Fruit fly (Drosophila melanogaster) whole organism, larva: ENCODE data around the gene CG7322.

Experiments
- noc ChIP-seq: fragments of 200-800 bp; sonication (Bioruptor generic); optimal IDR thresholded peaks from 3 replicates; lab custom pipeline; 2019; ENCODE audit warnings: missing biosample characterization, mild to moderate bottlenecking, missing genetic modification characterization, moderate library complexity

CG7322 gene

DNA sequence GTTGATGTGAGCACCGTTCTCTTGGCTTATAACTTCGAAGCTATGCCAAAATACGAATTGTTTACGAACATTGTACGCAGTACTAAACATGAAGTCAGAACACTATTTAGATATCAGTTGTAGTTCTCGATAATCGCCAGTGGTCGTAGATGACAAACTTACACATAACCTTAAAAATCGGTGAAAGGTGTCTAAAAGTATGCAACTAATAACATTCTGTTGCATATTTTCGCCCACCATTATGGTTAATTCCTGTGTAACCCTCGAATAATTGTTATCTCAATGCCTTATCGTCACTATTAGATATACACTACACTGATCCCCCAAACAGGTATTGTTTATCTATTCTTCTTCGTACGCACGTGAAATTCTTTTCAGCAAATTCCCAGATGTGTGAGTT is 42.6 kb downstream of the CG7322 start:
- no peak for TF ChIP-seq noc (tag; lab: Kevin White, UChicago)

- TF ChIP-seq noc (tag; lab: Kevin White, UChicago), result no peak
Observed at dm6 chrX:18814373-18814772, 43.2 kb downstream of the CG7322 start.

DNA sequence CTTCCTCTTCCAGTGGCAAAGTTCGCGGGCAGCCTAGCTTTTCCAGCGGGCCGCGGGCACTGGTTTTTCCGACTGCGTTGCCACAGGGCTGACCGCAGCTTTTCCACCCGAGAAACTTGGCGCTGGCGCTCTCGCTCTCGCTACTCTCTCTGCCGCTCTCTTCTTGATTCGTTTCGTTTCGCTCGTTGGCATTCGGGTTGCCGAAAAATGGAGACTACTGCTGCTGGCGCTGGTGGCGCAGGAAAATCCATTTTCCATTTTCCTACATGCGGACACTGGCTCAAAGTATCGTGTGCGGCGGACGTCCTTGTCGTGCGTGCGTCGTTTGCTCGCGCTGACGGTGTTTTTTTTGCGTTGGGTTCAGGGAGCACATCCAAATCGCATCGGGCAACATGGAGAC is 44.5 kb downstream of the CG7322 start, which contains the start of gene CG42450:
TSS of gene CG42450 (plus strand) at position 249 of the 400 bp plus-strand sequence.
- TF ChIP-seq noc (tag; lab: Kevin White, UChicago), result no peak

DNA sequence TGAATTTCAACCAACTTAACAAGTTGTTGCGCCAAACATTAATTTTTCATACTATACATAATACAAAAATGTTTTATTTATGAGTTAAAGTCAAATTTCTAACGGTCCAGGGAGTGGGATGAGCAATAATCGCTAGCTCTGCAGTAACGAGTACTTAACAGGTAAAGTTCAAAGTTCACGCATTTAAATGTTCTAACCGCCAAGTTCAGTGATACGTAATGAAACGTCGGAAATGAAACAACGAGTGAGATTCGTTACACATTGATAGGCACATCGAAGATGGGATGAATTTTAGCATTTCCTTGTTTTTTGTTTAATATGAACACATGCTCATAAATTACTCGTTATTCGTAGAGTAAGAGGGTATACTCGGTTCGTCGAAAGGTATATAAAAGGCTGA is 45.4 kb downstream of the CG7322 start:
- TF ChIP-seq noc (tag; lab: Kevin White, UChicago), result no peak

- TF ChIP-seq noc (tag; lab: Kevin White, UChicago), result no peak
Observed at dm6 chrX:18806365-18806764, 51.2 kb downstream of the CG7322 start, which contains the start of gene CG7058. TSS of gene CG7058 (plus strand) at chrX:18806694.
